Worm (Caenorhabditis elegans) whole organism, L4 larva: ENCODE data around the gene C14C11.2.

ENCODE experiments used
- F10B5.3 ChIP-seq: sonication (generic microtip); optimal IDR thresholded peaks from 2 replicates; lab custom pipeline; 2016; ENCODE audit warnings: mild to moderate bottlenecking, missing genetic modification characterization, missing compliant biosample characterization
- R02D3.7 ChIP-seq: fragments of 150-350 bp; sonication (generic microtip); optimal IDR thresholded peaks from 3 replicates; lab custom pipeline; 2014; ENCODE audit warnings: missing biosample characterization, missing genetic modification characterization
- Y105C5A.15 ChIP-seq: fragments of 200-800 bp; sonication (Bioruptor generic); IDR thresholded peaks from 2 replicates; pipeline ENCODE4 v1.3.6; 2022; ENCODE audit warnings: missing genetic modification characterization, missing compliant biosample characterization
- Y48G9A.11 ChIP-seq: fragments of 200-800 bp; sonication (Bioruptor generic); IDR thresholded peaks from 2 replicates; pipeline ENCODE4 v1.3.6; 2022; ENCODE audit warnings: missing genetic modification reagents, missing genetic modification characterization, missing compliant biosample characterization
- aha-1 ChIP-seq: fragments of 150-350 bp; peaks from one replicate; lab custom pipeline; 2014; ENCODE audit warnings: missing biosample characterization, missing genetic modification characterization
- ama-1 ChIP-seq: fragments of 150-350 bp; optimal IDR thresholded peaks from 2 replicates; lab custom pipeline; 2014; ENCODE audit warnings: inconsistent platforms, mixed read lengths
- ceh-28 ChIP-seq: fragments of 150-350 bp; optimal IDR thresholded peaks from 2 replicates; lab custom pipeline; 2014; ENCODE audit warnings: missing biosample characterization, missing genetic modification reagents, missing genetic modification characterization
- daf-16 ChIP-seq, 3 experiments: sonication (generic microtip); optimal IDR thresholded peaks; 2 replicates each; lab custom pipeline; 2016 to 2017; ENCODE audit warnings: missing genetic modification characterization in 3 of 3, missing genetic modification reagents in 3 of 3, mild to moderate bottlenecking in 2 of 3, missing compliant biosample characterization in 2 of 3, missing biosample characterization in 1 of 3, moderate library complexity in 1 of 3
- daf-8 ChIP-seq: fragments of 200-800 bp; sonication (Bioruptor generic); IDR thresholded peaks from 2 replicates; pipeline ENCODE4 v1.3.6; 2022; ENCODE audit warnings: missing genetic modification characterization, missing compliant biosample characterization
- dmd-6 ChIP-seq: fragments of 200-800 bp; sonication (Bioruptor generic); IDR thresholded peaks from 2 replicates; pipeline ENCODE4 v1.3.6; 2022; ENCODE audit warnings: missing genetic modification reagents, missing genetic modification characterization, missing compliant biosample characterization
- dmd-9 ChIP-seq: fragments of 200-800 bp; sonication (Bioruptor generic); IDR thresholded peaks from 2 replicates; pipeline ENCODE4 v1.3.6; 2022; ENCODE audit warnings: missing genetic modification reagents, missing genetic modification characterization, missing compliant biosample characterization
- dpl-1 ChIP-seq: fragments of 150-350 bp; optimal IDR thresholded peaks from 2 replicates; lab custom pipeline; 2014; ENCODE audit warnings: missing biosample characterization, missing genetic modification reagents, missing genetic modification characterization
- duxl-1 ChIP-seq: sonication (generic microtip); optimal IDR thresholded peaks from 2 replicates; lab custom pipeline; 2016; ENCODE audit warnings: mild to moderate bottlenecking, missing genetic modification characterization, moderate library complexity, missing compliant biosample characterization; ENCODE audit not compliant: poor library complexity
- dve-1 ChIP-seq: sonication (generic microtip); optimal IDR thresholded peaks from 2 replicates; lab custom pipeline; 2017; ENCODE audit warnings: antibody characterized with exemption, mild to moderate bottlenecking, missing genetic modification characterization, missing compliant biosample characterization; ENCODE audit not compliant: insufficient read depth
- fkh-10 ChIP-seq: fragments of 150-350 bp; optimal IDR thresholded peaks from 2 replicates; lab custom pipeline; 2014; ENCODE audit warnings: missing biosample characterization, missing genetic modification reagents, missing genetic modification characterization
- hlh-11 ChIP-seq: fragments of 200-800 bp; sonication (Bioruptor generic); optimal IDR thresholded peaks from 2 replicates; lab custom pipeline; 2018; ENCODE audit warnings: mild to moderate bottlenecking, missing genetic modification characterization, missing compliant biosample characterization
- hlh-30 ChIP-seq: sonication (generic microtip); optimal IDR thresholded peaks from 2 replicates; lab custom pipeline; 2017; ENCODE audit warnings: antibody characterized with exemption, mild to moderate bottlenecking, missing genetic modification characterization, missing compliant biosample characterization; ENCODE audit not compliant: insufficient read depth
- lin-1 ChIP-seq: fragments of 200-800 bp; sonication (Bioruptor generic); IDR thresholded peaks from 2 replicates; pipeline ENCODE4 v1.3.6; 2022; ENCODE audit warnings: missing genetic modification reagents, missing genetic modification characterization, missing compliant biosample characterization
- lin-38 ChIP-seq: fragments of 200-800 bp; sonication (Bioruptor generic); IDR thresholded peaks from 2 replicates; pipeline ENCODE4 v1.3.6; 2022; ENCODE audit warnings: missing genetic modification reagents, missing genetic modification characterization, missing compliant biosample characterization
- madf-5 ChIP-seq, 2 experiments: fragments of 200-800 bp; sonication (Bioruptor generic); IDR thresholded peaks; 2 replicates each; pipeline ENCODE4 v1.3.6; 2022; ENCODE audit warnings: missing compliant biosample characterization in 2 of 2, missing genetic modification characterization in 2 of 2
- mdl-1 ChIP-seq, 2 experiments: fragments of 150-350 bp in 1 of 2; sonication (generic microtip) in 1 of 2; optimal IDR thresholded peaks; 2 replicates each; lab custom pipeline; 2014 to 2017; ENCODE audit warnings: missing biosample characterization in 2 of 2, missing genetic modification characterization in 2 of 2
- mxl-3 ChIP-seq: fragments of 200-800 bp; sonication (Bioruptor generic); optimal IDR thresholded peaks from 2 replicates; lab custom pipeline; 2018; ENCODE audit warnings: mild to moderate bottlenecking, missing genetic modification characterization, missing compliant biosample characterization
- nhr-10 ChIP-seq: fragments of 150-350 bp; optimal IDR thresholded peaks from 2 replicates; lab custom pipeline; 2014; ENCODE audit warnings: missing biosample characterization, missing genetic modification characterization
- nhr-111 ChIP-seq: fragments of 200-800 bp; sonication (Bioruptor generic); optimal IDR thresholded peaks from 2 replicates; lab custom pipeline; 2018; ENCODE audit warnings: mild to moderate bottlenecking, missing genetic modification characterization, missing compliant biosample characterization
- nhr-28 ChIP-seq: fragments of 150-350 bp; optimal IDR thresholded peaks from 2 replicates; lab custom pipeline; 2014; ENCODE audit warnings: missing biosample characterization, missing genetic modification characterization
- nhr-48 ChIP-seq: sonication (generic microtip); optimal IDR thresholded peaks from 2 replicates; lab custom pipeline; 2016; ENCODE audit warnings: mild to moderate bottlenecking, missing genetic modification characterization, missing compliant biosample characterization
- nhr-6 ChIP-seq: fragments of 150-350 bp; optimal IDR thresholded peaks from 2 replicates; lab custom pipeline; 2014; ENCODE audit warnings: missing biosample characterization, missing genetic modification characterization
- nhr-77 ChIP-seq: fragments of 150-350 bp; optimal IDR thresholded peaks from 2 replicates; lab custom pipeline; 2014; ENCODE audit warnings: missing biosample characterization, missing genetic modification characterization
- php-3 ChIP-seq: fragments of 200-800 bp; sonication (Bioruptor generic); IDR thresholded peaks from 2 replicates; pipeline ENCODE4 v1.3.6; 2022; ENCODE audit warnings: missing genetic modification reagents, missing genetic modification characterization, missing compliant biosample characterization
- pqm-1 ChIP-seq: sonication (generic microtip); optimal IDR thresholded peaks from 2 replicates; lab custom pipeline; 2017; ENCODE audit warnings: missing biosample characterization, missing genetic modification characterization
- unc-39 ChIP-seq: sonication (generic microtip); optimal IDR thresholded peaks from 2 replicates; lab custom pipeline; 2017; ENCODE audit warnings: missing biosample characterization, missing genetic modification characterization
- unc-62 ChIP-seq, 3 experiments: fragments of 150-350 bp in 1 of 3; sonication (generic microtip); optimal IDR thresholded peaks in 2 of 3; peaks in 1 of 3; 1 replicate in 1 of 3; 2 replicates in 2 of 3; lab custom pipeline; 2014 to 2017; ENCODE audit warnings: missing biosample characterization in 3 of 3, missing genetic modification characterization in 3 of 3, missing genetic modification reagents in 3 of 3, missing genotype in 1 of 3
- zfp-2 ChIP-seq: sonication (generic microtip); optimal IDR thresholded peaks from 2 replicates; lab custom pipeline; 2016; ENCODE audit warnings: mild to moderate bottlenecking, missing genetic modification characterization, missing compliant biosample characterization

The C14C11.2 gene

ce11 chrV:5705510-5705909, 44.6 kb downstream of the C14C11.2 start, which contains the start of gene peli-1:
Gene peli-1, plus strand, starts transcription at chrV:5705810.
- TF ChIP-seq nhr-111 (GFP tag; lab: Kevin White, UChicago) (no peak), aha-1 (tag; lab: Kevin White, UChicago) (peak; percentile 47)

- TF ChIP-seq unc-62 (GFP tag; optimal IDR thresholded peaks at IDR 0.05 in 1 of 2; lab: Kevin White, UChicago) (peak in 1 of 2 experiments; percentile 52), unc-62 (tag; optimal IDR thresholded peaks at IDR 0.05; lab: Kevin White, UChicago) (no peak), ceh-28 (no peak)
Observed at ce11 chrV:5708331-5708730, 47.4 kb downstream of the C14C11.2 start.

DNA sequence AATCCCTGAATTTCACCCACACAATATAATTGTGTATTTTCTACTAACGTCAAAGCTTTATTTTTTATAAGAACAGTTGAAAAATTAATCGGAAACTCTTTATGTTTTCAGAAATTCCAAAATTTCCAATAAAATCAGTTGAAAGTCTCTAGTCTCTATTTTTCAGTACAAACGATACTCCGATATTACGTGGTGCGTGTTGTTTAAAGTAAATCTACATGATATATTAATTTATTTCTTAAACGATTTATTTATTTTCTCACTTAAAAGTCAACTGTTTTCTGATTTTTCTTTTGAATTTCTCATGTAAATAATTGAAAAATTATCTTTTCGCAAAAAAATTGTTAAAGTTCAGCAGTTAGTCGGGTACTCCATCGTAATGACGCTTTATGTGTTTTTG, 51.2 kb downstream of the C14C11.2 start:
- no peak for TF ChIP-seq dpl-1
- TF ChIP-seq nhr-6 (tag; lab: Kevin White, UChicago) = no peak
- peak; percentile 88 for TF ChIP-seq Y48G9A.11
- TF ChIP-seq daf-8 = no peak
- TF ChIP-seq R02D3.7 (tag; lab: Kevin White, UChicago) = peak; percentile 54
- no peak for TF ChIP-seq unc-39 (tag; lab: Kevin White, UChicago)
- no peak for TF ChIP-seq lin-38 (GFP tag; lab: Robert Waterston, UW)
- TF ChIP-seq mdl-1 (tag; optimal IDR thresholded peaks at IDR 0.05; lab: Kevin White, UChicago) = no peak
- TF ChIP-seq madf-5 (GFP tag; IDR thresholded peaks at IDR 0.05; lab: Robert Waterston, UW) = no peak
- no peak for TF ChIP-seq Y105C5A.15 (GFP tag; lab: Robert Waterston, UW)
- TF ChIP-seq fkh-10 (GFP tag; lab: Kevin White, UChicago) = no peak
- no peak for TF ChIP-seq unc-62 (GFP tag; optimal IDR thresholded peaks at IDR 0.05 in 1 of 2; lab: Kevin White, UChicago)
- TF ChIP-seq unc-62 (tag; optimal IDR thresholded peaks at IDR 0.05; lab: Kevin White, UChicago) = no peak
- no peak for TF ChIP-seq zfp-2 (tag; lab: Kevin White, UChicago)
- TF ChIP-seq, all 104 proteins: peak for 2

DNA sequence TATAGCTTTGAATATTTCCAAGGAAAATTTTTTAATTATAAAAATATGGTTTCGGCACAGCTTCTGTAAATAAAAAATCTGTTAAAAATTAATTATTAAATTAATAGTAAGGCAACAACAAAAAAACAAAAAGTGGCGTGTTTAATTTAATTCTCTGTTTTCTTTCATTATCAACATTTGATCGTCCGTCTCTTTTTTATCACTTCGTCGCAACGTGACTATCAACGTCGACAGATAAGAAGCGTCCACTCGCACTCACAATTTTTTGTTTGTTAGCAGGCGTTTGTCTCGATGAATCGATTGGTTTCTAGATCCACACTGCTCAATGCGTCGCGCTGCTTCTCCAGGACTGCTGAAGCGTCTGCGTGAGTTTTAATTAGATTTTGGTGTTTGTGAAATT, 51.7 kb downstream of the C14C11.2 start, which contains the start of gene gcst-1:
Gene gcst-1 (plus strand): TSS at position 277 of the 400 bp plus-strand sequence.
- TF ChIP-seq lin-1 (GFP tag; lab: Robert Waterston, UW) (peak; percentile 33; the same call in 1 of the 2 replicates), php-3 (GFP tag; lab: Robert Waterston, UW) (peak; percentile 62; the same call in 1 of the 2 replicates), nhr-77 (peak; percentile 49), dmd-9 (GFP tag; lab: Robert Waterston, UW) (no peak), pqm-1 (tag; lab: Kevin White, UChicago) (peak; percentile 33), ama-1 (lab: Kevin White, UChicago) (peak; percentile 54), duxl-1 (no peak), mdl-1 (tag; optimal IDR thresholded peaks at IDR 0.05; lab: Kevin White, UChicago) (peak in 1 of 2 experiments; percentile 74), hlh-11 (peak; percentile 65), zfp-2 (tag; lab: Kevin White, UChicago) (no peak), hlh-30 (tag; lab: Kevin White, UChicago) (peak; percentile 62), nhr-28 (tag; lab: Kevin White, UChicago) (peak; percentile 80), daf-16 (GFP tag; optimal IDR thresholded peaks at IDR 0.05; lab: Kevin White, UChicago) (no peak), daf-16 (tag; optimal IDR thresholded peaks at IDR 0.05; lab: Kevin White, UChicago) (peak; percentile 89), nhr-10 (tag; lab: Kevin White, UChicago) (no peak), dve-1 (tag; lab: Kevin White, UChicago) (peak; percentile 70), mxl-3 (peak; percentile 72), F10B5.3 (tag; lab: Kevin White, UChicago) (peak; percentile 12), dmd-6 (GFP tag; lab: Robert Waterston, UW) (peak; percentile 83), nhr-48 (peak; percentile 14)
